Fruit fly (Drosophila melanogaster): Measurements from ENCODE around the gene CG14671.
A peak's percentile ranks its signal among the peaks of the same experiment; 100 is the strongest.

The CG14671 gene

dm6 chr3R:5606477-5606876 is 41.9 kb upstream of the CG14671 start, which contains the start of gene asl (continued):
- TF ChIP-seq CG6854 (GFP tag; optimal IDR thresholded peaks at IDR 0.05) (no peak), Ets21C (GFP tag; optimal IDR thresholded peaks at IDR 0.05) (peak; percentile 20), net (GFP tag; optimal IDR thresholded peaks at IDR 0.05) (no peak), CG9139 (GFP tag; optimal IDR thresholded peaks at IDR 0.05) (no peak), CG34406 (GFP tag; optimal IDR thresholded peaks at IDR 0.05) (no peak), CG11294 (GFP tag; IDR thresholded peaks at IDR 0.05) (peak; percentile 16; the same call in 1 of the 2 replicates), CG6163 (GFP tag; IDR thresholded peaks at IDR 0.05) (peak; percentile 70), CG6808 (GFP tag; optimal IDR thresholded peaks at IDR 0.05) (peak; percentile 11), fd59A (GFP tag; optimal IDR thresholded peaks at IDR 0.05) (no peak), Hr39 (GFP tag; optimal IDR thresholded peaks at IDR 0.05) (peak; percentile 64), Met (GFP tag; optimal IDR thresholded peaks at IDR 0.05) (no peak), Blimp-1 (GFP tag; optimal IDR thresholded peaks at IDR 0.05) (no peak), CG10669 (GFP tag; optimal IDR thresholded peaks at IDR 0.05) (no peak), CG32006 (GFP tag; optimal IDR thresholded peaks at IDR 0.05) (no peak), CG11902 (GFP tag; optimal IDR thresholded peaks at IDR 0.05) (no peak), CG3032 (tag; optimal IDR thresholded peaks at IDR 0.05) (peak; percentile 63), CG6276 (GFP tag; optimal IDR thresholded peaks at IDR 0.05) (no peak), Lpt (GFP tag; optimal IDR thresholded peaks at IDR 0.05) (peak; percentile 37), Gug (GFP tag; IDR thresholded peaks at IDR 0.05) (peak; percentile 54; the same call in 1 of the 2 replicates), achi (GFP tag; optimal IDR thresholded peaks at IDR 0.05) (no peak), acj6 (GFP tag; optimal IDR thresholded peaks at IDR 0.05) (peak; percentile 39), CG6792 (GFP tag; optimal IDR thresholded peaks at IDR 0.05) (peak; percentile 38), CG1621 (tag; optimal IDR thresholded peaks at IDR 0.05) (peak; percentile 33), CG7368 (GFP tag; optimal IDR thresholded peaks at IDR 0.05) (no peak), CG3919 (GFP tag; optimal IDR thresholded peaks at IDR 0.05) (no peak), spab (GFP tag; optimal IDR thresholded peaks at IDR 0.05) (no peak), eg (GFP tag; IDR thresholded peaks at IDR 0.05) (peak; percentile 76), lz (GFP tag; optimal IDR thresholded peaks at IDR 0.05) (peak; percentile 62), CG8632 (GFP tag; optimal IDR thresholded peaks at IDR 0.05) (peak; percentile 27), dsx (GFP tag; optimal IDR thresholded peaks at IDR 0.05; ENCODE audit: poor library complexity, severe bottlenecking) (peak; percentile 74), topi (GFP tag; optimal IDR thresholded peaks at IDR 0.05) (peak; percentile 43), salr (GFP tag; optimal IDR thresholded peaks at IDR 0.05) (peak in 1 of 2 experiments; percentile 9), Sox14 (GFP tag; optimal IDR thresholded peaks at IDR 0.05) (peak; percentile 64)

dm6 chr3R:5601044-5601523 is 36.5 kb upstream of the CG14671 start, which contains the start of the genes kra and SecS:
Gene kra, minus strand, starts transcription at chr3R:5601136.
Gene SecS, plus strand, starts transcription at chr3R:5601433.
- TF ChIP-seq CG31627 (GFP tag; optimal IDR thresholded peaks at IDR 0.05): peak; percentile 68
- TF ChIP-seq CG6163 (GFP tag; IDR thresholded peaks at IDR 0.05): no peak
- TF ChIP-seq CG3919 (GFP tag; optimal IDR thresholded peaks at IDR 0.05): peak; percentile 42
- no peak for TF ChIP-seq Gug (GFP tag; IDR thresholded peaks at IDR 0.05)
- peak; percentile 31 for TF ChIP-seq fd85E (GFP tag; optimal IDR thresholded peaks at IDR 0.05)
- TF ChIP-seq Eip75B (GFP tag; optimal IDR thresholded peaks at IDR 0.05): peak; percentile 42
- TF ChIP-seq CG10669 (GFP tag; optimal IDR thresholded peaks at IDR 0.05): no peak
- TF ChIP-seq fkh (GFP tag; optimal IDR thresholded peaks at IDR 0.05): peak; percentile 86
- TF ChIP-seq Ets96B (tag; optimal IDR thresholded peaks at IDR 0.05): peak; percentile 24
- TF ChIP-seq CG8319 (GFP tag; optimal IDR thresholded peaks at IDR 0.05): peak; percentile 39
- TF ChIP-seq CG15336 (GFP tag; IDR thresholded peaks at IDR 0.05): no peak
- TF ChIP-seq CG6854 (GFP tag; optimal IDR thresholded peaks at IDR 0.05): no peak
- TF ChIP-seq acj6 (GFP tag; optimal IDR thresholded peaks at IDR 0.05): peak; percentile 71
- no peak for TF ChIP-seq CG16779 (tag; optimal IDR thresholded peaks at IDR 0.05)
- TF ChIP-seq Sox102F (GFP tag; optimal IDR thresholded peaks at IDR 0.05): no peak
- TF ChIP-seq ss (GFP tag; optimal IDR thresholded peaks at IDR 0.05): no peak
- peak; percentile 20 for TF ChIP-seq dac (GFP tag; optimal IDR thresholded peaks at IDR 0.05)
- no peak for TF ChIP-seq Hr38 (GFP tag; optimal IDR thresholded peaks at IDR 0.05)
- peak; percentile 67 for TF ChIP-seq Met (GFP tag; optimal IDR thresholded peaks at IDR 0.05)
- TF ChIP-seq salr (GFP tag; optimal IDR thresholded peaks at IDR 0.05): no peak
- no peak for TF ChIP-seq spab (GFP tag; optimal IDR thresholded peaks at IDR 0.05)
- TF ChIP-seq Smox (GFP tag; optimal IDR thresholded peaks at IDR 0.05): no peak
- TF ChIP-seq CG11762 (GFP tag; optimal IDR thresholded peaks at IDR 0.05; ENCODE audit: insufficient read depth): peak; percentile 45
- no peak for TF ChIP-seq Eip93F (GFP tag; optimal IDR thresholded peaks at IDR 0.05)
- peak; percentile 64 for TF ChIP-seq CG10631 (GFP tag; optimal IDR thresholded peaks at IDR 0.05)
- TF ChIP-seq Sox14 (GFP tag; optimal IDR thresholded peaks at IDR 0.05): peak; percentile 30
- peak; percentile 78 for TF ChIP-seq svp (GFP tag)
- TF ChIP-seq CG6276 (GFP tag; optimal IDR thresholded peaks at IDR 0.05): no peak
- no peak for TF ChIP-seq CG1621 (tag; optimal IDR thresholded peaks at IDR 0.05)
